Worm (Caenorhabditis elegans) whole organism, L2 larva: Measurements from ENCODE around the gene T04C9.3.

Source experiments
- C34F6.9 ChIP-seq: fragments of 150-350 bp; optimal IDR thresholded peaks from 2 replicates; lab custom pipeline; 2014; ENCODE audit warnings: missing biosample characterization, missing genetic modification characterization
- F13H6.1 ChIP-seq: sonication (generic microtip); optimal IDR thresholded peaks from 2 replicates; lab custom pipeline; 2016; ENCODE audit warnings: missing genetic modification characterization, missing compliant biosample characterization
- R02D3.7 ChIP-seq: fragments of 150-350 bp; optimal IDR thresholded peaks from 2 replicates; lab custom pipeline; 2014; ENCODE audit warnings: missing biosample characterization, missing genetic modification characterization
- Y55F3AM.14 ChIP-seq: fragments of 200-800 bp; sonication (Bioruptor generic); optimal IDR thresholded peaks from 2 replicates; lab custom pipeline; 2018; ENCODE audit warnings: mild to moderate bottlenecking, missing genetic modification characterization, missing compliant biosample characterization
- ZK546.5 ChIP-seq: sonication (generic microtip); optimal IDR thresholded peaks from 2 replicates; lab custom pipeline; 2017; ENCODE audit warnings: missing biosample characterization, missing genetic modification characterization
- alr-1 ChIP-seq: fragments of 150-350 bp; optimal IDR thresholded peaks from 2 replicates; lab custom pipeline; 2014; ENCODE audit warnings: missing biosample characterization, missing genetic modification characterization
- aly-2 ChIP-seq: fragments of 150-350 bp; optimal IDR thresholded peaks from 2 replicates; lab custom pipeline; 2014; ENCODE audit warnings: missing biosample characterization, missing genetic modification characterization
- ama-1 ChIP-seq: fragments of 150-350 bp; optimal IDR thresholded peaks from 2 replicates; lab custom pipeline; 2018; ENCODE audit warnings: inconsistent platforms
- blmp-1 ChIP-seq: sonication (generic microtip); optimal IDR thresholded peaks from 2 replicates; lab custom pipeline; 2017; ENCODE audit warnings: missing genetic modification characterization, mild to moderate bottlenecking, missing compliant biosample characterization, antibody characterized with exemption, moderate library complexity; ENCODE audit not compliant: insufficient read depth
- ceh-16 ChIP-seq: fragments of 150-350 bp; optimal IDR thresholded peaks from 2 replicates; lab custom pipeline; 2014; ENCODE audit warnings: missing biosample characterization, missing genetic modification characterization
- ceh-82 ChIP-seq: fragments of 150-350 bp; optimal IDR thresholded peaks from 2 replicates; lab custom pipeline; 2014; ENCODE audit warnings: missing biosample characterization, missing genetic modification characterization
- crh-2 ChIP-seq: sonication (generic microtip); optimal IDR thresholded peaks from 2 replicates; lab custom pipeline; 2017; ENCODE audit warnings: missing biosample characterization, missing genetic modification characterization
- dmd-4 ChIP-seq: sonication (generic microtip); optimal IDR thresholded peaks from 2 replicates; lab custom pipeline; 2017; ENCODE audit warnings: missing biosample characterization, missing genetic modification characterization
- egl-27 ChIP-seq: sonication (generic microtip); optimal IDR thresholded peaks from 3 replicates; lab custom pipeline; 2017; ENCODE audit warnings: missing biosample characterization, missing genetic modification reagents, missing genetic modification characterization
- elt-1 ChIP-seq: fragments of 150-350 bp; optimal IDR thresholded peaks from 2 replicates; lab custom pipeline; 2014; ENCODE audit warnings: missing biosample characterization, missing genetic modification characterization
- elt-3 ChIP-seq: sonication (generic microtip); optimal IDR thresholded peaks from 2 replicates; lab custom pipeline; 2017; ENCODE audit warnings: missing biosample characterization, missing genetic modification characterization
- fos-1 ChIP-seq: fragments of 150-350 bp; optimal IDR thresholded peaks from 2 replicates; lab custom pipeline; 2014; ENCODE audit warnings: missing biosample characterization, missing genetic modification characterization
- gmeb-1 ChIP-seq: fragments of 150-350 bp; optimal IDR thresholded peaks from 2 replicates; lab custom pipeline; 2014; ENCODE audit warnings: missing biosample characterization, missing genetic modification characterization
- lin-11 ChIP-seq: fragments of 150-350 bp; sonication (generic microtip); optimal IDR thresholded peaks from 2 replicates; lab custom pipeline; 2014; ENCODE audit warnings: missing biosample characterization, missing genetic modification characterization, inconsistent platforms, mixed read lengths
- lin-13 ChIP-seq: fragments of 150-350 bp; optimal IDR thresholded peaks from 2 replicates; lab custom pipeline; 2014; ENCODE audit warnings: missing biosample characterization, missing genetic modification reagents, missing genetic modification characterization
- lin-39 ChIP-seq: fragments of 150-350 bp; optimal IDR thresholded peaks from 2 replicates; lab custom pipeline; 2014; ENCODE audit warnings: missing biosample characterization, missing genetic modification reagents, missing genetic modification characterization
- lsy-2 ChIP-seq, 2 experiments: fragments of 150-350 bp in 1 of 2; sonication (generic microtip) in 1 of 2; optimal IDR thresholded peaks; 2 replicates each; lab custom pipeline; 2014 to 2017; ENCODE audit warnings: missing biosample characterization in 2 of 2, missing genetic modification characterization in 2 of 2
- mab-5 ChIP-seq: fragments of 150-350 bp; optimal IDR thresholded peaks from 2 replicates; lab custom pipeline; 2014; ENCODE audit warnings: missing biosample characterization, missing genetic modification characterization
- mbf-1 ChIP-seq: sonication (generic microtip); optimal IDR thresholded peaks from 2 replicates; lab custom pipeline; 2017; ENCODE audit warnings: missing biosample characterization, missing genetic modification characterization
- mdl-1 ChIP-seq, 2 experiments: fragments of 150-350 bp in 1 of 2; sonication (generic microtip) in 1 of 2; optimal IDR thresholded peaks; 2 replicates each; lab custom pipeline; 2017; ENCODE audit warnings: missing biosample characterization in 2 of 2, missing genetic modification characterization in 2 of 2
- nhr-10 ChIP-seq: sonication (generic microtip); optimal IDR thresholded peaks from 2 replicates; lab custom pipeline; 2017; ENCODE audit warnings: missing biosample characterization, missing genetic modification characterization
- nhr-11 ChIP-seq: fragments of 150-350 bp; optimal IDR thresholded peaks from 2 replicates; lab custom pipeline; 2014; ENCODE audit warnings: missing biosample characterization, missing genetic modification characterization
- nhr-12 ChIP-seq: fragments of 150-350 bp; optimal IDR thresholded peaks from 2 replicates; lab custom pipeline; 2014; ENCODE audit warnings: missing biosample characterization, missing genetic modification characterization
- nhr-129 ChIP-seq: fragments of 150-350 bp; optimal IDR thresholded peaks from 2 replicates; lab custom pipeline; 2014; ENCODE audit warnings: missing biosample characterization, missing genetic modification characterization
- nhr-21 ChIP-seq: fragments of 150-350 bp; optimal IDR thresholded peaks from 2 replicates; lab custom pipeline; 2014; ENCODE audit warnings: missing biosample characterization, missing genetic modification characterization
- nhr-23 ChIP-seq: fragments of 150-350 bp; optimal IDR thresholded peaks from 2 replicates; lab custom pipeline; 2014; ENCODE audit warnings: missing biosample characterization, missing genetic modification reagents, missing genetic modification characterization
- nhr-237 ChIP-seq: fragments of 150-350 bp; optimal IDR thresholded peaks from 2 replicates; lab custom pipeline; 2014; ENCODE audit warnings: missing biosample characterization, missing genetic modification characterization
- nhr-25 ChIP-seq: fragments of 150-350 bp; sonication (generic microtip); optimal IDR thresholded peaks from 3 replicates; lab custom pipeline; 2014; ENCODE audit warnings: missing biosample characterization, missing genetic modification characterization
- nhr-6 ChIP-seq: fragments of 150-350 bp; optimal IDR thresholded peaks from 2 replicates; lab custom pipeline; 2014; ENCODE audit warnings: missing biosample characterization, missing genetic modification characterization
- nhr-77 ChIP-seq: fragments of 150-350 bp; optimal IDR thresholded peaks from 2 replicates; lab custom pipeline; 2014; ENCODE audit warnings: missing biosample characterization, missing genetic modification characterization
- peb-1 ChIP-seq: fragments of 150-350 bp; optimal IDR thresholded peaks from 2 replicates; lab custom pipeline; 2014; ENCODE audit warnings: missing biosample characterization, missing genetic modification characterization
- sem-4 ChIP-seq: fragments of 150-350 bp; optimal IDR thresholded peaks from 2 replicates; lab custom pipeline; 2014; ENCODE audit warnings: missing biosample characterization, missing genetic modification reagents, missing genetic modification characterization
- skn-1 ChIP-seq: sonication (generic microtip); optimal IDR thresholded peaks from 2 replicates; lab custom pipeline; 2017; ENCODE audit warnings: missing biosample characterization, missing genetic modification characterization
- sma-3 ChIP-seq: sonication (generic microtip); optimal IDR thresholded peaks from 2 replicates; lab custom pipeline; 2016; ENCODE audit warnings: missing genetic modification reagents, missing genetic modification characterization, missing compliant biosample characterization
- sma-9 ChIP-seq, 2 experiments: fragments of 150-350 bp in 1 of 2; sonication (generic microtip) in 1 of 2; optimal IDR thresholded peaks; 2 replicates each; lab custom pipeline; 2014 to 2016; ENCODE audit warnings: missing genetic modification characterization in 2 of 2, mild to moderate bottlenecking in 1 of 2, missing biosample characterization in 1 of 2, missing compliant biosample characterization in 1 of 2, missing genetic modification reagents in 1 of 2, moderate library complexity in 1 of 2
- snpc-4 ChIP-seq: fragments of 150-350 bp; optimal IDR thresholded peaks from 2 replicates; lab custom pipeline; 2014; ENCODE audit warnings: missing biosample characterization, missing genetic modification characterization
- unc-39 ChIP-seq: fragments of 150-350 bp; optimal IDR thresholded peaks from 2 replicates; lab custom pipeline; 2014; ENCODE audit warnings: missing biosample characterization, missing genetic modification characterization
- unc-55 ChIP-seq: fragments of 150-350 bp; sonication (generic microtip); optimal IDR thresholded peaks from 3 replicates; lab custom pipeline; 2014; ENCODE audit warnings: missing biosample characterization, missing genetic modification reagents, missing genetic modification characterization
- unc-62 ChIP-seq: fragments of 150-350 bp; optimal IDR thresholded peaks from 2 replicates; lab custom pipeline; 2014; ENCODE audit warnings: missing biosample characterization, missing genetic modification reagents, missing genetic modification characterization
- zag-1 ChIP-seq: fragments of 150-350 bp; optimal IDR thresholded peaks from 2 replicates; lab custom pipeline; 2014; ENCODE audit warnings: missing biosample characterization, missing genetic modification characterization
- ztf-1 ChIP-seq: fragments of 200-800 bp; sonication (Bioruptor generic); conservative IDR thresholded peaks from 2 replicates; pipeline ENCODE4 v1.3.6; 2022; ENCODE audit warnings: missing genetic modification characterization, missing compliant biosample characterization
- ztf-11 ChIP-seq: sonication (generic microtip); optimal IDR thresholded peaks from 2 replicates; lab custom pipeline; 2017; ENCODE audit warnings: missing biosample characterization, missing genetic modification characterization
- ztf-4 ChIP-seq: fragments of 150-350 bp; optimal IDR thresholded peaks from 2 replicates; lab custom pipeline; 2014; ENCODE audit warnings: missing biosample characterization, missing genetic modification characterization

Gene T04C9.3

DNA sequence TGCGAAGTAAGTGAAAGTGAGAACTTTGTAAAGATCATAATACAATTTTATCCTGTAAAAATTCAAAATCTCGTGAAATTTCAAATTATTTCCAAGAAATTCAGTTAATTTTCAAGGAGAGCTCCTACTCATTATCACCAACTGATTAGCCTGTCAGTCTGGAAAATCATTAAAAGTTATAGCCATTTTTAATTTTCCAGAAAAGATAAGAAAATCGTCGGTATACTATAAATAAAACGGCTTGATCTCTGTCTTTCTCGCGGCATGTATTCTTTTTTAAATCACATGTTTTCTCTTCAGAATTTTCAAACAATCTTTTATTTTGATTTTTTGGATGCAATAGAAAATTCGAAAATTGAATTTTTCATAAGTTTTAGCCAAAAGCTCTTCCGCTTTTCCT lies 36.5 kb upstream of the T04C9.3 start:
- no peak for TF ChIP-seq lin-11
- TF ChIP-seq elt-3 (tag; lab: Kevin White, UChicago), result no peak
- no peak for TF ChIP-seq nhr-6
- TF ChIP-seq F13H6.1 (tag; lab: Kevin White, UChicago), result no peak
- no peak for TF ChIP-seq Y55F3AM.14
- TF ChIP-seq, all 48 proteins: peak for 0

DNA sequence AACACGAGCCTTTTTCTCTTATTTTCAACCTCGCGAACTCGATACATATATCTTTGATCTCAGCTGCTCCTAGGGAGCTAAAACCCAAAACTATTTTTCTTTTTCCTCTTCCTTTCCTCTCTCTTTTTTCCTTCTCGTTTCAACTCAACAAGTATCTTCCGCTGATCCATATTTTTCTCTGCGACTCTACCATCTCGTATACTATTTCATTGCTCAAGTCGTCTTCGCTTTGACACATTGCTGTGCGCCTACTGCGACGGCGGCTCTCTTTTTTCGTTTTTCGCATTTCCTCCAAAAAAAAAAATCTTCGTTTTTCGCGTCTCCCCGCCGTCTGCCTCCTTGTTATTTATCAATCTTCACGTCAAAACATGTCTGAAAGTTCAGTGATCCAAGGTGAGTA lies 35.6 kb upstream of the T04C9.3 start:
- peak; percentile 19 for TF ChIP-seq zag-1 (tag; lab: Kevin White, UChicago)
- TF ChIP-seq lin-13 (GFP tag; lab: Kevin White, UChicago), result no peak
- no peak for TF ChIP-seq snpc-4 (tag; lab: Kevin White, UChicago)
- no peak for TF ChIP-seq dmd-4 (tag; lab: Kevin White, UChicago)
- no peak for TF ChIP-seq mdl-1 (tag; optimal IDR thresholded peaks at IDR 0.05; lab: Kevin White, UChicago)
- no peak for TF ChIP-seq nhr-77 (tag; lab: Kevin White, UChicago)
- no peak for TF ChIP-seq unc-62
- peak; percentile 55 for TF ChIP-seq sma-9 (GFP tag; optimal IDR thresholded peaks at IDR 0.05; lab: Kevin White, UChicago)
- TF ChIP-seq sma-9 (tag; optimal IDR thresholded peaks at IDR 0.05; lab: Kevin White, UChicago), result no peak
- no peak for TF ChIP-seq aly-2 (tag; lab: Kevin White, UChicago)
- TF ChIP-seq C34F6.9 (tag; lab: Kevin White, UChicago), result peak; percentile 61
- no peak for TF ChIP-seq egl-27 (tag; lab: Kevin White, UChicago)
- no peak for TF ChIP-seq sem-4 (tag; lab: Kevin White, UChicago)
- TF ChIP-seq fos-1, result no peak
- no peak for TF ChIP-seq blmp-1 (tag; lab: Kevin White, UChicago)
- no peak for TF ChIP-seq nhr-21 (tag; lab: Kevin White, UChicago)
- TF ChIP-seq nhr-11 (tag; lab: Kevin White, UChicago), result no peak
- TF ChIP-seq elt-1, result no peak
- no peak for TF ChIP-seq ztf-11 (tag; lab: Kevin White, UChicago)
- no peak for TF ChIP-seq lin-11
- no peak for TF ChIP-seq gmeb-1 (tag; lab: Kevin White, UChicago)
- TF ChIP-seq unc-55 (GFP tag; lab: Kevin White, UChicago), result peak; percentile 71
- no peak for TF ChIP-seq ceh-82 (tag; lab: Kevin White, UChicago)
- no peak for TF ChIP-seq nhr-25 (tag; lab: Kevin White, UChicago)
- TF ChIP-seq unc-39 (tag; lab: Kevin White, UChicago), result no peak
- TF ChIP-seq alr-1, result no peak
- TF ChIP-seq ceh-16 (tag; lab: Kevin White, UChicago), result no peak
- TF ChIP-seq nhr-10 (tag; lab: Kevin White, UChicago), result no peak
- TF ChIP-seq peb-1 (tag; lab: Kevin White, UChicago), result no peak
- no peak for TF ChIP-seq ZK546.5 (tag; lab: Kevin White, UChicago)
- no peak for TF ChIP-seq mbf-1 (tag; lab: Kevin White, UChicago)
- TF ChIP-seq lsy-2 (tag; optimal IDR thresholded peaks at IDR 0.05; lab: Kevin White, UChicago), result peak in 1 of 2 experiments; percentile 35
- TF ChIP-seq sma-3 (GFP tag; lab: Kevin White, UChicago), result no peak
- no peak for TF ChIP-seq skn-1
- TF ChIP-seq ama-1, result peak; percentile 33
- TF ChIP-seq nhr-12, result no peak
- no peak for TF ChIP-seq R02D3.7 (tag; lab: Kevin White, UChicago)
- TF ChIP-seq elt-3 (tag; lab: Kevin White, UChicago), result no peak
- no peak for TF ChIP-seq nhr-23
- no peak for TF ChIP-seq nhr-237 (tag; lab: Kevin White, UChicago)
- no peak for TF ChIP-seq nhr-6
- TF ChIP-seq crh-2 (tag; lab: Kevin White, UChicago), result no peak
- TF ChIP-seq ztf-1 (GFP tag; lab: Robert Waterston, UW), result no peak
- TF ChIP-seq mab-5, result no peak
- peak; percentile 57 for TF ChIP-seq nhr-129 (tag; lab: Kevin White, UChicago)
- TF ChIP-seq ztf-4 (tag; lab: Kevin White, UChicago), result no peak
- TF ChIP-seq lin-39 (tag; lab: Kevin White, UChicago), result no peak
- TF ChIP-seq F13H6.1 (tag; lab: Kevin White, UChicago), result peak; percentile 55
- TF ChIP-seq Y55F3AM.14, result no peak
- TF ChIP-seq, all 48 proteins: peak for 8
